Fruit fly (Drosophila melanogaster): Measurements from ENCODE around the gene CG13005.

The CG13005 gene

dm6 chrX:16766868-16767431 is 36.5 kb upstream of the CG13005 start (continued):
- TF ChIP-seq CG9727 (GFP tag; optimal IDR thresholded peaks at IDR 0.05) = no peak
- TF ChIP-seq CG1529 (GFP tag; optimal IDR thresholded peaks at IDR 0.05) = no peak
- TF ChIP-seq sr (GFP tag; IDR thresholded peaks at IDR 0.05) = peak; percentile 99
- no peak for TF ChIP-seq abd-A (tag; optimal IDR thresholded peaks at IDR 0.05)
- TF ChIP-seq amos (GFP tag; IDR thresholded peaks at IDR 0.05; ENCODE audit: partially characterized antibody) = no peak
- no peak for TF ChIP-seq ase (GFP tag; IDR thresholded peaks at IDR 0.05)
- TF ChIP-seq Lhr (GFP tag; optimal IDR thresholded peaks at IDR 0.05) = no peak
- no peak for TF ChIP-seq H15 (GFP tag; IDR thresholded peaks at IDR 0.05)
- TF ChIP-seq CG12769 (tag; optimal IDR thresholded peaks at IDR 0.05) = peak; percentile 54
- no peak for TF ChIP-seq cas (GFP tag; IDR thresholded peaks at IDR 0.05)
- TF ChIP-seq CG10543 (GFP tag; optimal IDR thresholded peaks at IDR 0.05) = peak; percentile 38
- TF ChIP-seq CG2202 (tag; optimal IDR thresholded peaks at IDR 0.05) = no peak
- no peak for TF ChIP-seq CG30431 (GFP tag; optimal IDR thresholded peaks at IDR 0.05)
- TF ChIP-seq CG13894 (tag; optimal IDR thresholded peaks at IDR 0.05) = no peak
- peak; percentile 96 for TF ChIP-seq ftz-f1 (GFP tag; optimal IDR thresholded peaks at IDR 0.05)
- TF ChIP-seq shn (GFP tag; optimal IDR thresholded peaks at IDR 0.05) = no peak
- peak; percentile 66 for TF ChIP-seq CG1832 (GFP tag; optimal IDR thresholded peaks at IDR 0.05)
- TF ChIP-seq cwo (GFP tag; optimal IDR thresholded peaks at IDR 0.05) = peak; percentile 26
- TF ChIP-seq sd (tag; optimal IDR thresholded peaks at IDR 0.05) = peak; percentile 19
- no peak for TF ChIP-seq CG8290 (GFP tag; optimal IDR thresholded peaks at IDR 0.05)
- peak; percentile 50 to 69 for TF ChIP-seq CG8290 (tag; optimal IDR thresholded peaks at IDR 0.05)
- no peak for TF ChIP-seq gsb (GFP tag; IDR thresholded peaks at IDR 0.05)
- no peak for TF ChIP-seq Dll (GFP tag; IDR thresholded peaks at IDR 0.05; ENCODE audit: partially characterized antibody)
- TF ChIP-seq eyg (GFP tag; optimal IDR thresholded peaks at IDR 0.05) = no peak
- TF ChIP-seq dpn (GFP tag; optimal IDR thresholded peaks at IDR 0.05) = no peak
- TF ChIP-seq Atf3 (GFP tag; optimal IDR thresholded peaks at IDR 0.05) = peak; percentile 47
- peak; percentile 50; the same call in 1 of the 3 replicates for TF ChIP-seq ci (GFP tag; IDR thresholded peaks at IDR 0.05)
- TF ChIP-seq gfzf (GFP tag; optimal IDR thresholded peaks at IDR 0.05) = no peak
- TF ChIP-seq CG42726 (GFP tag; IDR thresholded peaks at IDR 0.05; ENCODE audit: partially characterized antibody) = no peak
- TF ChIP-seq CG9437 (GFP tag; optimal IDR thresholded peaks at IDR 0.05) = no peak
- TF ChIP-seq CG12299 (tag; optimal IDR thresholded peaks at IDR 0.05) = no peak
- no peak for TF ChIP-seq crc (GFP tag; optimal IDR thresholded peaks at IDR 0.05)
- no peak for TF ChIP-seq CG8359 (GFP tag; optimal IDR thresholded peaks at IDR 0.05; ENCODE audit: borderline replicate concordance)
- TF ChIP-seq unpg (GFP tag; optimal IDR thresholded peaks at IDR 0.05) = no peak
- TF ChIP-seq run (tag; optimal IDR thresholded peaks at IDR 0.05) = no peak
- TF ChIP-seq jumu (GFP tag; optimal IDR thresholded peaks at IDR 0.05) = no peak
- peak in 1 of 2 experiments; percentile 91 for TF ChIP-seq Hr78 (GFP tag; optimal IDR thresholded peaks at IDR 0.05)
- TF ChIP-seq CG17612 (GFP tag; IDR thresholded peaks at IDR 0.05) = peak; percentile 96
- no peak for TF ChIP-seq CG1792 (GFP tag; optimal IDR thresholded peaks at IDR 0.05)
- peak; percentile 71; the same call in 2 of the 3 replicates for TF ChIP-seq CG6175 (GFP tag; IDR thresholded peaks at IDR 0.05)
- peak in 1 of 2 experiments; percentile 16 for TF ChIP-seq Pdp1 (GFP tag; optimal IDR thresholded peaks at IDR 0.05)
- no peak for TF ChIP-seq CG14050 (GFP tag; IDR thresholded peaks at IDR 0.05)
- no peak for TF ChIP-seq CG18262 (tag; optimal IDR thresholded peaks at IDR 0.05)
- no peak for TF ChIP-seq az2 (GFP tag; optimal IDR thresholded peaks at IDR 0.05)
- no peak for TF ChIP-seq Spps (tag; optimal IDR thresholded peaks at IDR 0.05)
- no peak for TF ChIP-seq schlank (tag; optimal IDR thresholded peaks at IDR 0.05)

Measured in whole organism, embryonic.